Worm (Caenorhabditis elegans) whole organism, early embryonic: ENCODE data around the gene R160.6.

Experiments used
- aly-1 ChIP-seq: sonication (generic microtip); optimal IDR thresholded peaks from 2 replicates; lab custom pipeline; 2016; ENCODE audit warnings: missing genetic modification characterization, missing compliant biosample characterization
- ama-1 ChIP-seq: fragments of 150-350 bp; optimal IDR thresholded peaks from 2 replicates; lab custom pipeline; 2014
- ceh-36 ChIP-seq: sonication (generic microtip); optimal IDR thresholded peaks from 2 replicates; lab custom pipeline; 2016; ENCODE audit warnings: missing genetic modification characterization, inconsistent platforms, missing compliant biosample characterization
- flt-1 ChIP-seq: fragments of 200-800 bp; sonication (Bioruptor generic); IDR thresholded peaks from 2 replicates; pipeline ENCODE4 v1.3.6; 2022; ENCODE audit warnings: missing genetic modification characterization, missing compliant biosample characterization
- hmg-4 ChIP-seq: fragments of 200-800 bp; sonication (Bioruptor generic); optimal IDR thresholded peaks from 2 replicates; lab custom pipeline; 2018; ENCODE audit warnings: mild to moderate bottlenecking, missing genetic modification characterization, missing compliant biosample characterization
- hnd-1 ChIP-seq: sonication (generic microtip); optimal IDR thresholded peaks from 2 replicates; lab custom pipeline; 2016; ENCODE audit warnings: missing genetic modification characterization, missing compliant biosample characterization
- pes-1 ChIP-seq: fragments of 200-800 bp; sonication (Bioruptor generic); IDR thresholded peaks from 2 replicates; pipeline ENCODE4 v1.3.6; 2022; ENCODE audit warnings: missing genetic modification reagents, missing genetic modification characterization, missing compliant biosample characterization
- scrt-1 ChIP-seq: fragments of 200-800 bp; sonication (Bioruptor generic); IDR thresholded peaks from 2 replicates; pipeline ENCODE4 v1.3.6; 2022; ENCODE audit warnings: missing genetic modification characterization, missing compliant biosample characterization
- tra-4 ChIP-seq: sonication (generic microtip); optimal IDR thresholded peaks from 2 replicates; lab custom pipeline; 2017; ENCODE audit warnings: missing genetic modification characterization, missing compliant biosample characterization

ce11 chrX:4362522-4362921 lies 10.5 kb downstream of the R160.6 start, which contains the start of gene F14H12.7:
- TF ChIP-seq ama-1 (lab: Kevin White, UChicago), result no peak
- no peak for TF ChIP-seq pes-1
- TF ChIP-seq scrt-1 (GFP tag; lab: Robert Waterston, UW), result no peak
- no peak for TF ChIP-seq hnd-1
- no peak for TF ChIP-seq tra-4
- no peak for TF ChIP-seq aly-1
- no peak for TF ChIP-seq ceh-36 (tag; lab: Kevin White, UChicago)
- TF ChIP-seq flt-1 (GFP tag; lab: Robert Waterston, UW), result no peak
- TF ChIP-seq hmg-4, result no peak
